Fruit fly (Drosophila melanogaster): ENCODE data around the gene RpL22.

Gene RpL22

DNA sequence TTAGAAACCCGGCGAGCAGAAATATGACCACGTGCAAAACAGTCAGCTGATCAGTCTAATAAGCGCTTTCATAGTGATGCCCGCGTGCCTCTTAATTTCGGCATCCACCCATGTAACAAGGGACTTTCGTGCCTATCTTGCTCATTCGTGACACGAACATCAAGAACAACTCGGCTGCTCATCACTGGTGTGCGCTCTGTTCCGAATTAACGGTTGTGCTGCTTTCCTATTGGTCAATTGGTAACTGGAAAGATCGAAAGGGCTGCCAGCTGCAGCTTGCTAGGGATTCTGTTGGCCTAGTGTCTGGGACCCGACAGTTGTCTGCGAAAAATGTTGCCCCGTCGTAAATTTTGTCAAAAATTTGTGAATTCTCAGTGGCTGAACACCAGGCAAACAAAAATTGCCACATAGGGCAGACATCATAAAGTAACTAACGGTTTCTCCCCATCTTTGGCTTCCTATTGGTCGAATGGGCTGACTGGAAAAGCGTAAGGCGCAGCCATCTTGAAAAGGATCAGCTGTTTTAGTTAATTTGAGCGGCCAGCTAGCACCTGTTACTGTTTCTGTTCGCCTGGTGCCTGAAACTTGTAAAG, 31.6 kb upstream of the RpL22 start (continued):
- TF ChIP-seq CG14710 (tag; optimal IDR thresholded peaks at IDR 0.05) (peak; percentile 60), Drgx (GFP tag; IDR thresholded peaks at IDR 0.05) (peak; percentile 37), D (optimal IDR thresholded peaks at IDR 0.05) (no peak), D (GFP tag; optimal IDR thresholded peaks at IDR 0.05) (no peak), Side (GFP tag; optimal IDR thresholded peaks at IDR 0.05) (peak; percentile 32), CG10462 (GFP tag; optimal IDR thresholded peaks at IDR 0.05) (peak; percentile 89), knrl (GFP tag; IDR thresholded peaks at IDR 0.05; ENCODE audit: partially characterized antibody) (peak; percentile 88), CG15269 (tag; optimal IDR thresholded peaks at IDR 0.05) (no peak), BEAF-32 (GFP tag; optimal IDR thresholded peaks at IDR 0.05) (peak; percentile 87), mirr (GFP tag; optimal IDR thresholded peaks at IDR 0.05) (peak; percentile 30), Kr (GFP tag; optimal IDR thresholded peaks at IDR 0.05) (peak; percentile 98), CG34224 (GFP tag; IDR thresholded peaks at IDR 0.05; ENCODE audit: partially characterized antibody) (peak; percentile 98), CG13624 (GFP tag; optimal IDR thresholded peaks at IDR 0.05) (peak; percentile 10), row (GFP tag; IDR thresholded peaks at IDR 0.05) (peak; percentile 95), hbn (GFP tag; IDR thresholded peaks at IDR 0.05; ENCODE audit: partially characterized antibody) (peak; percentile 99), CG8290 (GFP tag; optimal IDR thresholded peaks at IDR 0.05) (no peak), CG8290 (tag; optimal IDR thresholded peaks at IDR 0.05) (peak in 1 of 2 experiments; percentile 79), Dp (GFP tag; optimal IDR thresholded peaks at IDR 0.05) (no peak), sr (GFP tag; IDR thresholded peaks at IDR 0.05) (no peak), CG13287 (GFP tag; IDR thresholded peaks at IDR 0.05; ENCODE audit: partially characterized antibody) (peak; percentile 98), CoRest (tag; optimal IDR thresholded peaks at IDR 0.05) (peak; percentile 27), Rfx (GFP tag; IDR thresholded peaks at IDR 0.05) (peak; percentile 71), Gug (GFP tag; IDR thresholded peaks at IDR 0.05) (peak; percentile 11; the same call in 1 of the 4 replicates), Bgb (GFP tag; IDR thresholded peaks at IDR 0.05; ENCODE audit: partially characterized antibody) (peak; percentile 95), chm (GFP tag; IDR thresholded peaks at IDR 0.05) (peak; percentile 37; the same call in 1 of the 2 replicates), dysf (GFP tag; IDR thresholded peaks at IDR 0.05) (peak; percentile 25; the same call in 1 of the 3 replicates), Opbp (GFP tag; IDR thresholded peaks at IDR 0.05; ENCODE audit: partially characterized antibody) (peak; percentile 94), Rx (GFP tag; IDR thresholded peaks at IDR 0.05) (no peak), sd (tag; optimal IDR thresholded peaks at IDR 0.05) (peak; percentile 75), shn (GFP tag; optimal IDR thresholded peaks at IDR 0.05) (no peak), Dll (GFP tag; IDR thresholded peaks at IDR 0.05; ENCODE audit: partially characterized antibody) (peak; percentile 99), pzg (GFP tag; optimal IDR thresholded peaks at IDR 0.05) (peak; percentile 22), Hmr (GFP tag; optimal IDR thresholded peaks at IDR 0.05) (peak; percentile 90), disco-r (GFP tag; optimal IDR thresholded peaks at IDR 0.05) (no peak), so (GFP tag; IDR thresholded peaks at IDR 0.05) (0 out of 3 replicates have a peak, but pooled peaks have one; percentile 18), Mad (GFP tag; optimal IDR thresholded peaks at IDR 0.05) (peak; percentile 25), CG10979 (tag; optimal IDR thresholded peaks at IDR 0.05) (peak; percentile 6), CG14441 (GFP tag; IDR thresholded peaks at IDR 0.05) (no peak), CG18599 (GFP tag; optimal IDR thresholded peaks at IDR 0.05) (peak; percentile 21), CG42726 (GFP tag; IDR thresholded peaks at IDR 0.05; ENCODE audit: partially characterized antibody) (peak; percentile 93), Meics (GFP tag; optimal IDR thresholded peaks at IDR 0.05) (peak; percentile 17), CG17829 (tag; optimal IDR thresholded peaks at IDR 0.05) (peak; percentile 50), CG7963 (GFP tag; IDR thresholded peaks at IDR 0.05; ENCODE audit: partially characterized antibody) (peak; percentile 92), Atf6 (GFP tag; IDR thresholded peaks at IDR 0.05) (no peak), Spps (tag; optimal IDR thresholded peaks at IDR 0.05) (no peak), CG15514 (GFP tag; optimal IDR thresholded peaks at IDR 0.05) (peak; percentile 18), CG1603 (tag; optimal IDR thresholded peaks at IDR 0.05) (peak; percentile 11), B-H2 (GFP tag; optimal IDR thresholded peaks at IDR 0.05) (peak; percentile 47), Sry-β (GFP tag; optimal IDR thresholded peaks at IDR 0.05) (peak; percentile 96)
